Worm (Caenorhabditis elegans): ENCODE results near the gene R05A10.2.

R05A10.2 gene

ce11 chrIV:14194317-14194716, 17.2 kb downstream of the R05A10.2 start:
- no peak for TF ChIP-seq php-3 (GFP tag; IDR thresholded peaks at IDR 0.05)
- peak in 1 of 2 experiments; percentile 96 for TF ChIP-seq unc-62 (GFP tag; optimal IDR thresholded peaks at IDR 0.05 in 1 of 2)
- no peak for TF ChIP-seq unc-62 (tag; optimal IDR thresholded peaks at IDR 0.05)

- TF ChIP-seq ZK337.2 (GFP tag; IDR thresholded peaks at IDR 0.05) (no peak), madf-5 (GFP tag; IDR thresholded peaks at IDR 0.05) (no peak), nhr-10 (tag; optimal IDR thresholded peaks at IDR 0.05) (no peak), rbr-2 (tag; optimal IDR thresholded peaks at IDR 0.05) (no peak), T26A8.4 (GFP tag; IDR thresholded peaks at IDR 0.05) (no peak), daf-8 (GFP tag; IDR thresholded peaks at IDR 0.05) (no peak), ztf-11 (tag; optimal IDR thresholded peaks at IDR 0.05) (no peak), zip-2 (tag; optimal IDR thresholded peaks at IDR 0.05) (no peak), lim-7 (GFP tag; IDR thresholded peaks at IDR 0.05) (no peak), nhr-11 (tag; optimal IDR thresholded peaks at IDR 0.05) (no peak)
Observed at ce11 chrIV:14196176-14196575, 19.1 kb downstream of the R05A10.2 start, which contains the start of gene F02H6.2. F02H6.2 (plus strand) TSS chrIV:14196476.

ce11 chrIV:14203162-14203561, 26.1 kb downstream of the R05A10.2 start, which contains the start of gene F02H6.3:
F02H6.3 (plus strand) TSS chrIV:14203427.
- TF ChIP-seq egl-43 (GFP tag; IDR thresholded peaks at IDR 0.05) (no peak), lin-38 (GFP tag; IDR thresholded peaks at IDR 0.05) (no peak), lin-29 (GFP tag; IDR thresholded peaks at IDR 0.05) (no peak)

- 0 out of 2 replicates have a peak, but pooled peaks have one; percentile 56 for TF ChIP-seq dmd-8 (GFP tag; IDR thresholded peaks at IDR 0.05)
- peak; percentile 54; the same call in 1 of the 2 replicates for TF ChIP-seq Y105C5A.15 (GFP tag; IDR thresholded peaks at IDR 0.05)
Observed at ce11 chrIV:14208363-14208762, 31.3 kb downstream of the R05A10.2 start.

ce11 chrIV:14215777-14216176, 38.7 kb downstream of the R05A10.2 start:
- no peak for TF ChIP-seq egl-43 (GFP tag; IDR thresholded peaks at IDR 0.05)
- no peak for TF ChIP-seq zfp-3 (GFP tag; conservative IDR thresholded peaks at IDR 0.05)
- no peak for TF ChIP-seq nhr-111 (GFP tag; optimal IDR thresholded peaks at IDR 0.05)

- peak; percentile 23 for TF ChIP-seq snpc-1.2 (GFP tag; IDR thresholded peaks at IDR 0.05)
Observed at ce11 chrIV:14218113-14218512, 41.0 kb downstream of the R05A10.2 start.

- peak; percentile 93 for TF ChIP-seq snpc-1.2 (GFP tag; IDR thresholded peaks at IDR 0.05)
Observed at ce11 chrIV:14218526-14218925, 41.5 kb downstream of the R05A10.2 start.

- TF ChIP-seq ama-1 (optimal IDR thresholded peaks at IDR 0.05), result peak; percentile 66
- peak in 1 of 2 experiments; percentile 37 for TF ChIP-seq mdl-1 (tag; optimal IDR thresholded peaks at IDR 0.05)
- TF ChIP-seq R02D3.7 (tag; optimal IDR thresholded peaks at IDR 0.05), result no peak
- peak; percentile 100 for TF ChIP-seq aha-1 (tag)
- peak; percentile 1 for TF ChIP-seq hlh-30 (tag; optimal IDR thresholded peaks at IDR 0.05; ENCODE audit: insufficient read depth)
- peak in 1 of 2 experiments; percentile 93 for TF ChIP-seq daf-16 (GFP tag; optimal IDR thresholded peaks at IDR 0.05)
- peak; percentile 88 for TF ChIP-seq daf-16 (tag; optimal IDR thresholded peaks at IDR 0.05)
- TF ChIP-seq dmd-6 (GFP tag; IDR thresholded peaks at IDR 0.05), result peak; percentile 50
- TF ChIP-seq lsy-2 (tag; optimal IDR thresholded peaks at IDR 0.05), result peak in 1 of 2 experiments; percentile 43
- TF ChIP-seq hif-1 (tag; optimal IDR thresholded peaks at IDR 0.05), result peak; percentile 97 to 99
- peak; percentile 47 for TF ChIP-seq nhr-28 (tag; optimal IDR thresholded peaks at IDR 0.05)
- peak in 1 of 2 experiments; percentile 93 for TF ChIP-seq unc-62 (GFP tag; optimal IDR thresholded peaks at IDR 0.05 in 1 of 2)
- TF ChIP-seq unc-62 (tag; optimal IDR thresholded peaks at IDR 0.05), result no peak
- TF ChIP-seq zip-2 (tag; optimal IDR thresholded peaks at IDR 0.05), result no peak
- TF ChIP-seq dve-1 (tag; optimal IDR thresholded peaks at IDR 0.05; ENCODE audit: insufficient read depth), result peak; percentile 52
- no peak for TF ChIP-seq nhr-41 (GFP tag; IDR thresholded peaks at IDR 0.05)
- peak; percentile 46 for TF ChIP-seq mep-1 (tag; optimal IDR thresholded peaks at IDR 0.05)
Observed at ce11 chrIV:14219714-14220113, 42.6 kb downstream of the R05A10.2 start, which contains the start of gene sqrd-1. sqrd-1 (plus strand) TSS chrIV:14219871.

All from whole organism, L4 larva.